Fruit fly (Drosophila melanogaster) whole organism: Measurements from ENCODE around the gene Rcd2.

Experiments
- CG8478 ChIP-seq: fragments of >200 bp; optimal IDR thresholded peaks from 2 replicates; lab custom pipeline; 2018; ENCODE audit warnings: inconsistent platforms
- EcR ChIP-seq, 2 experiments: fragments of >200 bp; optimal IDR thresholded peaks; 2 replicates each; lab custom pipeline; 2017; ENCODE audit warnings: missing biosample characterization in 2 of 2, missing genetic modification characterization in 2 of 2, missing genetic modification reagents in 2 of 2
- usp ChIP-seq: fragments of >200 bp; optimal IDR thresholded peaks from 2 replicates; lab custom pipeline; 2017; ENCODE audit warnings: missing biosample characterization, missing genetic modification characterization, mixed read lengths

- TF ChIP-seq EcR (GFP tag; optimal IDR thresholded peaks at IDR 0.05; lab: Kevin White, UChicago) (no peak), CG8478 (no peak), usp (GFP tag; lab: Kevin White, UChicago) (no peak)
Measured at dm6 chr3L:20491525-20492132, 48.6 kb downstream of the Rcd2 start, which contains the start of gene ND-39.
